Fruit fly (Drosophila melanogaster) whole organism, prepupa: Measurements from ENCODE around the gene CG7248.

Experiments
- CG1621 ChIP-seq: fragments of 200-800 bp; sonication (Bioruptor generic); optimal IDR thresholded peaks from 3 replicates; lab custom pipeline; 2018; ENCODE audit warnings: missing biosample characterization, mild to moderate bottlenecking, missing genetic modification characterization
- Eip75B ChIP-seq: fragments of 200-800 bp; sonication (Bioruptor generic); optimal IDR thresholded peaks from 3 replicates; lab custom pipeline; 2016; ENCODE audit warnings: missing biosample characterization, missing genetic modification characterization
- OdsH ChIP-seq: fragments of 200-800 bp; sonication (Bioruptor generic); optimal IDR thresholded peaks from 3 replicates; lab custom pipeline; 2016; ENCODE audit warnings: missing biosample characterization, missing genetic modification characterization
- Sox14 ChIP-seq: fragments of 200-800 bp; sonication (Bioruptor generic); optimal IDR thresholded peaks from 3 replicates; lab custom pipeline; 2016; ENCODE audit warnings: missing biosample characterization, missing genetic modification characterization
- spab ChIP-seq: fragments of 200-800 bp; sonication (Bioruptor generic); optimal IDR thresholded peaks from 2 replicates; lab custom pipeline; 2017; ENCODE audit warnings: missing biosample characterization, mild to moderate bottlenecking, missing genetic modification characterization, missing genetic modification reagents

dm6 chr3L:11931619-11932018, 22.3 kb upstream of the CG7248 start:
- TF ChIP-seq spab (GFP tag; lab: Kevin White, UChicago) (no peak), OdsH (GFP tag; lab: Kevin White, UChicago) (no peak), Eip75B (GFP tag; lab: Kevin White, UChicago) (no peak), CG1621 (tag; lab: Kevin White, UChicago) (no peak), Sox14 (GFP tag; lab: Kevin White, UChicago) (no peak)
